Worm (Caenorhabditis elegans): ENCODE measurements around the gene F07B10.4.

ce11 chrV:11263025-11263424 lies at the start of gene F07B10.4:
- TF ChIP-seq hlh-11 (tag; optimal IDR thresholded peaks at IDR 0.05) (no peak), unc-39 (tag; optimal IDR thresholded peaks at IDR 0.05) (no peak), ama-1 (optimal IDR thresholded peaks at IDR 0.05) (no peak), nhr-237 (tag; optimal IDR thresholded peaks at IDR 0.05) (no peak)
